Fruit fly (Drosophila melanogaster) whole organism: ENCODE data around the gene Tdrd3.

Source experiments
- CG8478 ChIP-seq: fragments of >200 bp; optimal IDR thresholded peaks from 2 replicates; lab custom pipeline; 2018; ENCODE audit warnings: inconsistent platforms
- Dll ChIP-seq: fragments of >200 bp; optimal IDR thresholded peaks from 2 replicates; lab custom pipeline; 2017
- EcR ChIP-seq, 2 experiments: fragments of >200 bp; optimal IDR thresholded peaks; 2 replicates each; lab custom pipeline; 2017; ENCODE audit warnings: missing biosample characterization in 2 of 2, missing genetic modification characterization in 2 of 2, missing genetic modification reagents in 2 of 2
- pan ChIP-seq: fragments of >200 bp; optimal IDR thresholded peaks from 2 replicates; lab custom pipeline; 2017
- usp ChIP-seq: fragments of >200 bp; optimal IDR thresholded peaks from 2 replicates; lab custom pipeline; 2017; ENCODE audit warnings: missing biosample characterization, missing genetic modification characterization, mixed read lengths

DNA sequence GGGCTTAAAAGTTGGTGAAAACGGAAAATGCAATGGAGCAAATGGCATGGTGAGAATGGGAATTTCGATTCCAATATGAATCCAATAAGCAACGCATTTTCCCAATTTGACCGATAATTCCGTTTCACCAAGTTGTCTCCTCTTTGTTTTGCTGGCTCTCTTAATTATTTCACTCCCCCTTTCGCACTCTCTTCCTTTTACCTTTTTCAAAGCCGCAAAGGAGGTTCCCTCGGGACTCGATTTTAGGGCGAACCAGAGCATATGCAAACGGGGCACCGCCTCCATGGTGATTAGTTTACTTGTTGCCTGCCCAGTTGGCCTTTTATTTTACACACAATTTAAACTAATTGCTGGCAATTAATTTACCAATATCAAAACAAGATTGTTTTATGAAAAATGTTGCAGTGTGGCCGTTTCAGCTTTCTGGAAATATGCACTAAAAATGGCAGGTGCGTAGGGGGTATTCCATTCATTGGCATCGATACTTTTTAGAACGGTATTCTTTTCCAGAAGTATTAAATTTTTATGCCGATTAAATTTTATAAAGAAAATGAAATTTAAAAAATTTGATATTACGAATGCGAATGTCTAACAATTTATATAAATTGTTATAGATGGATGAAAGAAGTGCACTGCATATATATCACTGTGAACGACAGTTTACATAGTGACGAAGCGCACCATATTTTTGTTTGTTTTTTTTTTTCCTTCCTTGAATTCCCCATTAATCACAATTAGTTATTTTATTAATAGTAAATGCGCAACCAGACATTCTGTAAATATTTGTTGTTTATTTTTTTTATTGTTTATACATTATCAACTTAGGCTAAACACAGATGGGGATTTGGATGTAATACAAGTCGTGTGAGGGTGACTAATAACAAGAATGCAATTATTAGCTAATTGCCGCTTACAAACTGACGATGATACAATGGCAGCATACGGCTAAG is 10.6 kb upstream of the Tdrd3 start, which contains the start of gene mop:
- TF ChIP-seq pan (lab: Kevin White, UChicago) (no peak), CG8478 (lab: Kevin White, UChicago) (no peak), usp (no peak), EcR (GFP tag; optimal IDR thresholded peaks at IDR 0.05; lab: Kevin White, UChicago) (no peak), Dll (lab: Kevin White, UChicago) (no peak)
